Fruit fly (Drosophila melanogaster) whole organism, embryonic: Measurements from ENCODE around the gene UbcE2M.
A peak's percentile ranks its signal among the peaks of the same experiment; 100 is the strongest.

ENCODE experiments used
- CG10147 ChIP-seq: fragments of 200-800 bp; sonication (Bioruptor generic); optimal IDR thresholded peaks from 2 replicates; lab custom pipeline; 2019; ENCODE audit warnings: missing biosample characterization, mild to moderate bottlenecking, missing genetic modification characterization, moderate library complexity
- CG10654 ChIP-seq: fragments of 200-800 bp; sonication (Bioruptor generic); optimal IDR thresholded peaks from 2 replicates; lab custom pipeline; 2016; ENCODE audit warnings: missing biosample characterization, missing genetic modification characterization
- CG10959 ChIP-seq: fragments of 200-800 bp; sonication (Bioruptor generic); IDR thresholded peaks from 2 replicates; pipeline ENCODE4 v1.3.6; 2022; ENCODE audit warnings: missing biosample characterization, missing genetic modification characterization
- CG11093 ChIP-seq: fragments of 200-800 bp; sonication (Bioruptor generic); IDR thresholded peaks from 3 replicates; pipeline ENCODE4 v1.3.6; 2022; ENCODE audit warnings: missing biosample characterization, missing genetic modification characterization
- CG11560 ChIP-seq: fragments of 200-800 bp; sonication (Bioruptor generic); IDR thresholded peaks from 3 replicates; pipeline ENCODE4 v1.3.6; 2022; ENCODE audit warnings: missing biosample characterization, missing genetic modification characterization
- CG11696 ChIP-seq: fragments of 200-800 bp; sonication (Bioruptor generic); IDR thresholded peaks from 2 replicates; pipeline ENCODE4 v1.3.6; 2022; ENCODE audit warnings: missing biosample characterization, missing genetic modification characterization
- CG12744 ChIP-seq: fragments of 200-800 bp; sonication (Bioruptor generic); optimal IDR thresholded peaks from 2 replicates; lab custom pipeline; 2016; ENCODE audit warnings: missing biosample characterization, missing genetic modification characterization
- CG13894 ChIP-seq: fragments of 200-800 bp; sonication (Bioruptor generic); optimal IDR thresholded peaks from 3 replicates; lab custom pipeline; 2018; ENCODE audit warnings: missing biosample characterization, mild to moderate bottlenecking, missing genetic modification characterization, moderate library complexity
- CG15073 ChIP-seq: fragments of 200-800 bp; sonication (Bioruptor generic); optimal IDR thresholded peaks from 2 replicates; lab custom pipeline; 2016; ENCODE audit warnings: missing biosample characterization, missing genetic modification characterization
- CG15696 ChIP-seq: fragments of 200-800 bp; sonication (Bioruptor generic); optimal IDR thresholded peaks from 2 replicates; lab custom pipeline; 2019; ENCODE audit warnings: missing biosample characterization, mild to moderate bottlenecking, missing genetic modification characterization, moderate library complexity
- CG17328 ChIP-seq: fragments of 200-800 bp; sonication (Bioruptor generic); IDR thresholded peaks from 2 replicates; pipeline ENCODE4 v1.3.6; 2022; ENCODE audit warnings: missing biosample characterization, missing genetic modification characterization
- CG17912 ChIP-seq: fragments of 200-800 bp; sonication (Bioruptor generic); optimal IDR thresholded peaks from 2 replicates; lab custom pipeline; 2018; ENCODE audit warnings: missing biosample characterization, mild to moderate bottlenecking, missing genetic modification characterization
- CG2116 ChIP-seq: fragments of 200-800 bp; sonication (Bioruptor generic); optimal IDR thresholded peaks from 3 replicates; lab custom pipeline; 2018; ENCODE audit warnings: missing biosample characterization, mild to moderate bottlenecking, missing genetic modification characterization
- CG2889 ChIP-seq: fragments of 200-800 bp; sonication (Bioruptor generic); IDR thresholded peaks from 3 replicates; pipeline ENCODE4 v1.3.6; 2022; ENCODE audit warnings: missing biosample characterization, missing genetic modification characterization
- CG30431 ChIP-seq: fragments of 200-800 bp; sonication (Bioruptor generic); optimal IDR thresholded peaks from 2 replicates; lab custom pipeline; 2017; ENCODE audit warnings: missing biosample characterization, missing genetic modification characterization
- CG32772 ChIP-seq: fragments of 200-800 bp; sonication (Bioruptor generic); IDR thresholded peaks from 2 replicates; pipeline ENCODE4 v1.3.6; 2022; ENCODE audit warnings: missing biosample characterization, missing genetic modification characterization
- CG34422 ChIP-seq: fragments of 200-800 bp; sonication (Bioruptor generic); IDR thresholded peaks from 3 replicates; pipeline ENCODE4 v1.3.6; 2022; ENCODE audit warnings: missing biosample characterization, missing genetic modification characterization
- CG3847 ChIP-seq: fragments of 200-800 bp; sonication (Bioruptor generic); IDR thresholded peaks from 2 replicates; pipeline ENCODE4 v1.3.6; 2022; ENCODE audit warnings: missing biosample characterization, missing genetic modification characterization
- CG5953 ChIP-seq: fragments of 200-800 bp; sonication (Bioruptor generic); IDR thresholded peaks from 2 replicates; pipeline ENCODE4 v1.3.6; 2022; ENCODE audit warnings: missing biosample characterization, missing genetic modification characterization
- CG6254 ChIP-seq: fragments of 200-800 bp; sonication (Bioruptor generic); optimal IDR thresholded peaks from 3 replicates; lab custom pipeline; 2017; ENCODE audit warnings: mild to moderate bottlenecking, missing biosample characterization, missing genetic modification reagents, missing genetic modification characterization
- CG6765 ChIP-seq: fragments of 200-800 bp; sonication (Bioruptor generic); optimal IDR thresholded peaks from 3 replicates; lab custom pipeline; 2017; ENCODE audit warnings: missing biosample characterization, mild to moderate bottlenecking, missing genetic modification characterization
- CG7357 ChIP-seq: fragments of 200-800 bp; sonication (Bioruptor generic); IDR thresholded peaks from 3 replicates; pipeline ENCODE4 v1.3.6; 2022; ENCODE audit warnings: missing biosample characterization, missing genetic modification characterization
- CG7786 ChIP-seq: fragments of 200-800 bp; sonication (Bioruptor generic); optimal IDR thresholded peaks from 2 replicates; lab custom pipeline; 2016; ENCODE audit warnings: missing biosample characterization, missing genetic modification characterization
- CG8924 ChIP-seq: fragments of 200-800 bp; optimal IDR thresholded peaks from 3 replicates; lab custom pipeline; 2019; ENCODE audit warnings: missing biosample characterization, mild to moderate bottlenecking, missing genetic modification characterization, moderate library complexity
- CG9876 ChIP-seq: fragments of 200-800 bp; sonication (Bioruptor generic); optimal IDR thresholded peaks from 2 replicates; lab custom pipeline; 2016; ENCODE audit warnings: missing biosample characterization, missing genetic modification characterization
- CoRest ChIP-seq: fragments of 200-800 bp; sonication (Bioruptor generic); optimal IDR thresholded peaks from 3 replicates; lab custom pipeline; 2018; ENCODE audit warnings: missing biosample characterization, mild to moderate bottlenecking, missing genetic modification characterization, moderate library complexity
- CrebB ChIP-seq: fragments of 200-800 bp; sonication (Bioruptor generic); optimal IDR thresholded peaks from 3 replicates; lab custom pipeline; 2018; ENCODE audit warnings: missing biosample characterization, mild to moderate bottlenecking, missing genetic modification characterization
- H2.0 ChIP-seq: fragments of 200-800 bp; sonication (Bioruptor generic); IDR thresholded peaks from 2 replicates; pipeline ENCODE4 v1.3.6; 2022; ENCODE audit warnings: missing biosample characterization, missing genetic modification characterization
- HLH3B ChIP-seq: fragments of 200-800 bp; sonication (Bioruptor generic); IDR thresholded peaks from 2 replicates; pipeline ENCODE4 v1.3.6; 2022; ENCODE audit warnings: missing biosample characterization, missing genetic modification characterization
- Hr39 ChIP-seq: fragments of >200 bp; optimal IDR thresholded peaks from 2 replicates; lab custom pipeline; 2017
- Hr78 ChIP-seq, 2 experiments: fragments of 200-800 bp in 1 of 2; fragments of >200 bp in 1 of 2; sonication (Bioruptor generic) in 1 of 2; optimal IDR thresholded peaks; 2 replicates each; lab custom pipeline; 2017 to 2019; ENCODE audit warnings: missing biosample characterization in 2 of 2, missing genetic modification characterization in 2 of 2, mild to moderate bottlenecking in 1 of 2, moderate library complexity in 1 of 2
- Hsf ChIP-seq: fragments of 200-800 bp; sonication (Bioruptor generic); optimal IDR thresholded peaks from 3 replicates; lab custom pipeline; 2016; ENCODE audit warnings: missing biosample characterization, missing genetic modification characterization
- Poxn ChIP-seq: fragments of 200-800 bp; sonication (Bioruptor generic); IDR thresholded peaks from 2 replicates; pipeline ENCODE4 v1.3.6; 2022; ENCODE audit warnings: missing biosample characterization, missing genetic modification characterization
- Scr ChIP-seq: fragments of 200-800 bp; sonication (Bioruptor generic); IDR thresholded peaks from 2 replicates; pipeline ENCODE4 v1.3.6; 2022; ENCODE audit warnings: missing biosample characterization, missing genetic modification characterization; ENCODE audit not compliant: partially characterized antibody
- TFAM ChIP-seq: fragments of 200-800 bp; sonication (Bioruptor generic); optimal IDR thresholded peaks from 2 replicates; lab custom pipeline; 2017; ENCODE audit warnings: missing biosample characterization, missing genetic modification characterization, inconsistent platforms
- YL-1 ChIP-seq: fragments of 200-800 bp; sonication (Bioruptor generic); optimal IDR thresholded peaks from 3 replicates; lab custom pipeline; 2017; ENCODE audit warnings: missing biosample characterization, mild to moderate bottlenecking, missing genetic modification characterization
- ara ChIP-seq: fragments of 200-800 bp; sonication (Bioruptor generic); IDR thresholded peaks from 2 replicates; pipeline ENCODE4 v1.3.6; 2022; ENCODE audit warnings: missing biosample characterization, missing genetic modification characterization
- cas ChIP-seq: fragments of 200-800 bp; sonication (Bioruptor generic); IDR thresholded peaks from 2 replicates; pipeline ENCODE4 v1.3.6; 2022; ENCODE audit warnings: missing biosample characterization, missing genetic modification characterization
- ci ChIP-seq: fragments of 200-800 bp; sonication (Bioruptor generic); IDR thresholded peaks from 3 replicates; pipeline ENCODE4 v1.3.6; 2022; ENCODE audit warnings: missing biosample characterization, missing genetic modification characterization
- dati ChIP-seq: fragments of 200-800 bp; sonication (Bioruptor generic); IDR thresholded peaks from 2 replicates; pipeline ENCODE4 v1.3.6; 2022; ENCODE audit warnings: missing biosample characterization, missing genetic modification characterization
- dm ChIP-seq: fragments of 200-800 bp; sonication (Bioruptor generic); optimal IDR thresholded peaks from 3 replicates; lab custom pipeline; 2016; ENCODE audit warnings: missing biosample characterization, missing genetic modification characterization
- dmrt11E ChIP-seq: fragments of 200-800 bp; sonication (Bioruptor generic); optimal IDR thresholded peaks from 3 replicates; lab custom pipeline; 2018; ENCODE audit warnings: missing biosample characterization, mild to moderate bottlenecking, missing genetic modification characterization, moderate library complexity
- dmrt99B ChIP-seq: fragments of 200-800 bp; sonication (Bioruptor generic); optimal IDR thresholded peaks from 2 replicates; lab custom pipeline; 2018; ENCODE audit warnings: missing biosample characterization, mild to moderate bottlenecking, missing genetic modification characterization, moderate library complexity
- ems ChIP-seq: fragments of 200-800 bp; sonication (Bioruptor generic); optimal IDR thresholded peaks from 3 replicates; lab custom pipeline; 2016; ENCODE audit warnings: missing biosample characterization, missing genetic modification characterization
- hth ChIP-seq: fragments of >200 bp; optimal IDR thresholded peaks from 2 replicates; lab custom pipeline; 2017; ENCODE audit warnings: inconsistent platforms
- kay ChIP-seq: fragments of 200-800 bp; sonication (Bioruptor generic); optimal IDR thresholded peaks from 2 replicates; lab custom pipeline; 2016; ENCODE audit warnings: missing biosample characterization, missing genetic modification characterization
- lola ChIP-seq, 3 experiments: fragments of >200 bp in 2 of 3; fragments of 200-800 bp in 1 of 3; sonication (Bioruptor generic) in 1 of 3; optimal IDR thresholded peaks; 2 replicates each; lab custom pipeline; 2017 to 2019; ENCODE audit warnings: missing biosample characterization in 3 of 3, missing genetic modification characterization in 3 of 3, mild to moderate bottlenecking in 1 of 3, moderate library complexity in 1 of 3
- mam ChIP-seq: fragments of 200-800 bp; sonication (Bioruptor generic); optimal IDR thresholded peaks from 3 replicates; lab custom pipeline; 2016; ENCODE audit warnings: missing biosample characterization, missing genetic modification characterization
- nmo ChIP-seq: fragments of 200-800 bp; sonication (Bioruptor generic); optimal IDR thresholded peaks from 2 replicates; lab custom pipeline; 2018; ENCODE audit warnings: missing biosample characterization, mild to moderate bottlenecking, missing genetic modification characterization, moderate library complexity
- odd ChIP-seq: fragments of 200-800 bp; sonication (Bioruptor generic); optimal IDR thresholded peaks from 2 replicates; lab custom pipeline; 2017; ENCODE audit warnings: missing biosample characterization, mild to moderate bottlenecking, missing genetic modification characterization
- scrt ChIP-seq: fragments of 200-800 bp; sonication (Bioruptor generic); optimal IDR thresholded peaks from 2 replicates; lab custom pipeline; 2018; ENCODE audit warnings: missing biosample characterization, mild to moderate bottlenecking, missing genetic modification characterization, moderate library complexity
- slbo ChIP-seq: fragments of 200-800 bp; sonication (Bioruptor generic); IDR thresholded peaks from 2 replicates; pipeline ENCODE4 v1.3.6; 2022; ENCODE audit warnings: missing biosample characterization, missing genetic modification characterization

UbcE2M gene

DNA sequence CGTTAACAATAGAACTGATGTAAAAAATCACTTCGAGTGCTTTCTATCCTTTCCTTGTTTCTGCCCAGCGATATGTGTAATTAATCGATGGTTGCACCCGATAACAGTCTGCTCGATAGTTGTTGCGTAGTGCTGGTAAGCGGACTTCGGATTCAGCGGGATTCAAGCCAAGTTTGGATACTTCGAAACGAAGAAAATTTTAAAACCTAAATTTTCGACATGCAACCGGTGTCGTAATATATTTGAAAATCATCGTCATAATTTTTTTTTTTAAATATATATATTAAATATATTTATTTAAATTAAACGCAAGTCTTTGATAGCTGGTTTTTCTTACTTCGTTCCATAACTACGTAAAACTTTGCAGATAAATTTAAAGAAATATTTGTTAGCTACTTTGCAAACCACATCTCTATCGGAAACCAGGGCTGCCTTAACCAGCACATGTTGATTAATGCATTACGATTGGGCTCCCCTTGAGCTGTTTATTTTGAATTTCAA lies at the start of gene UbcE2M, which contains the start of gene Dhps (continued):
- peak; percentile 20 for TF ChIP-seq CG6254
- TF ChIP-seq CG8924 (tag; lab: Kevin White, UChicago), result peak; percentile 80
- TF ChIP-seq dmrt99B, result no peak
- TF ChIP-seq Poxn, result peak; percentile 42; the same call in 1 of the 2 replicates
- peak; percentile 83 for TF ChIP-seq CG2116 (GFP tag; lab: Kevin White, UChicago)
- no peak for TF ChIP-seq Hr78 (GFP tag; optimal IDR thresholded peaks at IDR 0.05; lab: Kevin White, UChicago)
- no peak for TF ChIP-seq CG17328 (GFP tag; lab: Robert Waterston, UW)
- TF ChIP-seq CG7786 (GFP tag; lab: Kevin White, UChicago), result peak; percentile 30
- peak; percentile 67 for TF ChIP-seq CG9876 (GFP tag; lab: Kevin White, UChicago)
- peak; percentile 57 for TF ChIP-seq CG10654
- no peak for TF ChIP-seq CG5953 (GFP tag; lab: Robert Waterston, UW)
- peak; percentile 77 for TF ChIP-seq YL-1
- TF ChIP-seq scrt (GFP tag; lab: Kevin White, UChicago), result peak; percentile 79
- no peak for TF ChIP-seq Hr39 (lab: Kevin White, UChicago)
- peak; percentile 11 for TF ChIP-seq CG12744 (GFP tag; lab: Kevin White, UChicago)
- TF ChIP-seq lola (GFP tag; optimal IDR thresholded peaks at IDR 0.05; lab: Kevin White, UChicago), result peak in 1 of 3 experiments; percentile 78
- no peak for TF ChIP-seq cas (GFP tag; lab: Robert Waterston, UW)
- no peak for TF ChIP-seq CrebB (tag; lab: Kevin White, UChicago)
- peak; percentile 61 for TF ChIP-seq CG30431 (GFP tag; lab: Kevin White, UChicago)
- TF ChIP-seq H2.0 (GFP tag; lab: Robert Waterston, UW), result peak; percentile 54
- TF ChIP-seq CG34422 (GFP tag; lab: Robert Waterston, UW), result peak; percentile 35; the same call in 1 of the 3 replicates
- TF ChIP-seq ci, result no peak
- TF ChIP-seq dm (GFP tag; lab: Kevin White, UChicago), result peak; percentile 52
- TF ChIP-seq CoRest (tag; lab: Kevin White, UChicago), result peak; percentile 92
- TF ChIP-seq odd (GFP tag; lab: Kevin White, UChicago), result no peak
- no peak for TF ChIP-seq CG13894
- TF ChIP-seq CG11093 (GFP tag; lab: Robert Waterston, UW), result peak; percentile 56; the same call in 1 of the 3 replicates
- peak; percentile 80 for TF ChIP-seq Scr (GFP tag; lab: Robert Waterston, UW)
- TF ChIP-seq CG15696 (tag; lab: Kevin White, UChicago), result peak; percentile 76
- no peak; the same call in 2 of the 3 replicates for TF ChIP-seq CG11560 (tag; lab: Robert Waterston, UW)
- TF ChIP-seq dmrt11E (tag; lab: Kevin White, UChicago), result peak; percentile 76
- no peak for TF ChIP-seq CG11696
- peak; percentile 87 for TF ChIP-seq slbo
- TF ChIP-seq TFAM (GFP tag; lab: Kevin White, UChicago), result no peak
- TF ChIP-seq Hsf (GFP tag; lab: Kevin White, UChicago), result peak; percentile 49
- peak; percentile 79 for TF ChIP-seq CG10147
- peak; percentile 59 for TF ChIP-seq CG6765 (GFP tag; lab: Kevin White, UChicago)
- TF ChIP-seq HLH3B (GFP tag; lab: Robert Waterston, UW), result peak; percentile 56; the same call in 1 of the 2 replicates
- TF ChIP-seq CG2889 (GFP tag; lab: Robert Waterston, UW), result no peak
- no peak for TF ChIP-seq ara
- peak; percentile 73 for TF ChIP-seq mam (GFP tag; lab: Kevin White, UChicago)
- TF ChIP-seq nmo (GFP tag; lab: Kevin White, UChicago), result peak; percentile 80
- no peak for TF ChIP-seq CG10959
- TF ChIP-seq hth (lab: Kevin White, UChicago), result no peak
- TF ChIP-seq CG3847 (GFP tag; lab: Robert Waterston, UW), result peak; percentile 87
- no peak for TF ChIP-seq ems (GFP tag; lab: Kevin White, UChicago)
- peak; percentile 63 for TF ChIP-seq CG32772 (GFP tag; lab: Robert Waterston, UW)
- TF ChIP-seq CG7357 (GFP tag; lab: Robert Waterston, UW), result peak; percentile 55; the same call in 2 of the 3 replicates
- TF ChIP-seq CG15073 (GFP tag; lab: Kevin White, UChicago), result no peak
- TF ChIP-seq kay, result peak; percentile 47
- no peak for TF ChIP-seq CG17912 (GFP tag; lab: Kevin White, UChicago)
- no peak for TF ChIP-seq dati (GFP tag; lab: Robert Waterston, UW)
